Worm (Caenorhabditis elegans): ENCODE measurements around the gene F11E6.10.
A peak's percentile ranks its signal among the peaks of the same experiment; 100 is the strongest.

F11E6.10 gene

DNA sequence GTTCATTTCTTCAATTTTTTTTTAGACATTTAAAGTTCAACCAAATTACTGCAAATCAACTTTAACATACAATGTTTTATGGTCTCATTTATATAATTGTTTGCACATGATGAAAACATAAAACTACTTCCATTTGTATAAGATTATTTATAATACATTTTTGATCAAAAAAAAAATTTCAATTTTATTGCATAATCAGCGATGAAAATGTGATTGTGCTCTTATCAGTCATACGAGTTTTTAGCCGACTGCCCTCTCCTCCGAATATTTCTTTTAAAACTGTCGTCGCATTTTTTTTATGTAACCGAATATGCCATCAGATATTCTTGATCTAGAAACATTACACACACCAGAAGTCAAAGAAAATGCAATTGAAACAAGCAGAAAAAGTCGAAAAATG is 22.5 kb downstream of the F11E6.10 start, which contains the start of gene F08A7.1:
Gene F08A7.1, plus strand, starts transcription at position 191 of the 400 bp plus-strand sequence.
- peak; percentile 63 for TF ChIP-seq elt-2 (tag; optimal IDR thresholded peaks at IDR 0.05)
- peak; percentile 32 for TF ChIP-seq nhr-85 (tag)
- TF ChIP-seq egl-27 (tag; optimal IDR thresholded peaks at IDR 0.05): no peak

DNA sequence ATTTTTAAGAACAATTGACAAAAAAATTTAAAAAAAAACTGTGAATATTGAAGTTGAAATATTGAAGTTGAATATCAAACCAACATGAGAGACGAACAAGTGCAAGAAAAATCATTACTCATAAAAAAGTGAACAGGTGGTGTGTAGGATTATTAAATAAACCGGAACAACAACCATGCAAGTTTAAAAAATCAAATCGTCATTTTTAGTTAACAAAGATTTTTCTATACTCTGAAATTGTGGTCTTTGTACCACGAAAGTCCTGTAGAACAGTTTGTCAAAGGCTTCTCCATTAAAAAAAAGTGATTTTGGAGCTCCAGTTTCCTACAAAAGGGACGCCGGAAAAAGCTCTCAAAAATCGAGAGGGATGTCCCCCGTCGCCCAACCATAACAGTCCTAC is 23.0 kb downstream of the F11E6.10 start, which contains the start of gene C06A12.19:
Gene C06A12.19, minus strand, starts transcription at position 101 of the 400 bp plus-strand sequence.
- TF ChIP-seq ets-5 (GFP tag; IDR thresholded peaks at IDR 0.05) (no peak), ceh-8 (GFP tag; optimal IDR thresholded peaks at IDR 0.05) (no peak), lin-39 (tag; optimal IDR thresholded peaks at IDR 0.05) (no peak), egl-13 (tag; optimal IDR thresholded peaks at IDR 0.05) (no peak)

DNA sequence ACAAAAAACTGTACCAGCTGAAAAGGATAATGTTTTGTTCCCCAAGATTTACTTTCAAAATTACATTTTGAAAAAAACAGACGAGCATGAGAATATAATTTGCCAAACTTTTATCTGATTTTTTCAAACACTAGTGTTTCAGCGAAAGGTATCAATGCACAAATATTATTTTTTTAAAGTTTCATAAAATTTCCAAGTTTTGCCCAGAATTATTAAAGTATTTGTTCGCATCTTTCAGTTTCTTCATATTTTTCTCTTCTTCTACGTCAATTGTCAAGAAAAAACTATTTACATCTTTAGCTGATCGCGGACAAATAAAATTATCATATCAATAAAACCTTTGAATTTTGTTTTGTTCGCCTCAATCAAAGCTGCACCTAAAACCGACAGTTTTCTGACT is 25.9 kb downstream of the F11E6.10 start, which contains the start of gene C06A12.8:
Gene C06A12.8, plus strand, starts transcription at position 301 of the 400 bp plus-strand sequence.
- TF ChIP-seq fkh-4 (tag; optimal IDR thresholded peaks at IDR 0.05; ENCODE audit: borderline replicate concordance): no peak
- TF ChIP-seq vab-15 (tag; optimal IDR thresholded peaks at IDR 0.05): no peak
- TF ChIP-seq rnt-1 (tag; optimal IDR thresholded peaks at IDR 0.05): no peak
- no peak for TF ChIP-seq ets-5 (GFP tag; IDR thresholded peaks at IDR 0.05)
- no peak for TF ChIP-seq pqm-1 (tag; optimal IDR thresholded peaks at IDR 0.05)
- no peak for TF ChIP-seq lin-13 (GFP tag; optimal IDR thresholded peaks at IDR 0.05)
- no peak for TF ChIP-seq lsy-2 (tag; optimal IDR thresholded peaks at IDR 0.05)
- no peak for TF ChIP-seq elt-3 (tag; optimal IDR thresholded peaks at IDR 0.05)
- no peak for TF ChIP-seq C16A3.4 (tag; optimal IDR thresholded peaks at IDR 0.05)
- no peak for TF ChIP-seq C34B4.2 (tag; optimal IDR thresholded peaks at IDR 0.05)
- TF ChIP-seq pag-3 (tag; optimal IDR thresholded peaks at IDR 0.05; ENCODE audit: borderline replicate concordance, insufficient read depth): no peak
- TF ChIP-seq mdl-1 (tag; optimal IDR thresholded peaks at IDR 0.05): no peak

DNA sequence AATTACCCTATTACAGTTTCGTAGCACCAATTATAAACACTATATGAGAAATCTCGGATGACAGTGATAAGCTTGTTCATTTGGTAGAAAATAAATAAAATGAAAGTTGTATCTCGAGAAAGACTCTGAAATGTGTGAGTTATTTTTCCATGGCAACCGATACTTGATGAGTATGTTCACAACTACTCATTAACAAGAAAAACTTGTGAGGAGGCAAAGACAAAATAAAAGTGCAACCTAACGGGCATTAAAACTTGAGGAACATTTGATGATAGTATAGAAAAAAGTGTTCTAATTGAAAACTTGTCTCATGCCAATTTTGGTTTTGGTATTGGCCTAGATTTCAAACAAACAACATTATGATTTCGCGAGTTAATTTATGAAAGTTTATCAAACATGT is 26.4 kb downstream of the F11E6.10 start, which contains the start of gene gcy-27:
Gene gcy-27, minus strand, starts transcription at position 101 of the 400 bp plus-strand sequence.
- TF ChIP-seq skn-1 (tag; optimal IDR thresholded peaks at IDR 0.05): no peak
- TF ChIP-seq efl-3 (GFP tag; optimal IDR thresholded peaks at IDR 0.05): no peak
- no peak for TF ChIP-seq fkh-8 (tag; optimal IDR thresholded peaks at IDR 0.05)
- no peak for TF ChIP-seq nhr-19 (GFP tag; conservative IDR thresholded peaks at IDR 0.05)
- no peak for TF ChIP-seq nhr-12 (tag; optimal IDR thresholded peaks at IDR 0.05)
- no peak for TF ChIP-seq zag-1 (tag; optimal IDR thresholded peaks at IDR 0.05)
- TF ChIP-seq ceh-8 (GFP tag; optimal IDR thresholded peaks at IDR 0.05): no peak
- TF ChIP-seq egl-27 (tag; optimal IDR thresholded peaks at IDR 0.05): no peak
- no peak for TF ChIP-seq aha-1 (tag; optimal IDR thresholded peaks at IDR 0.05)
- no peak for TF ChIP-seq rnt-1 (tag; optimal IDR thresholded peaks at IDR 0.05)
- no peak for TF ChIP-seq fkh-4 (tag; optimal IDR thresholded peaks at IDR 0.05; ENCODE audit: borderline replicate concordance)
- no peak for TF ChIP-seq ceh-82 (tag; optimal IDR thresholded peaks at IDR 0.05)
- no peak for TF ChIP-seq tbx-2 (tag; optimal IDR thresholded peaks at IDR 0.05)
- no peak for TF ChIP-seq mab-9 (GFP tag; IDR thresholded peaks at IDR 0.05)
- TF ChIP-seq ceh-90 (tag; optimal IDR thresholded peaks at IDR 0.05): no peak
- no peak for TF ChIP-seq nhr-77 (tag; optimal IDR thresholded peaks at IDR 0.05)

- TF ChIP-seq dsc-1 (tag; optimal IDR thresholded peaks at IDR 0.05) (no peak), nhr-85 (tag) (peak; percentile 51)
Measured at ce11 chrIV:17435228-17435627, 27.7 kb downstream of the F11E6.10 start.

ce11 chrIV:17432223-17432826 is 30.6 kb downstream of the F11E6.10 start:
- TF ChIP-seq elt-2 (tag; optimal IDR thresholded peaks at IDR 0.05) (peak; percentile 49), nhr-237 (tag; optimal IDR thresholded peaks at IDR 0.05) (no peak), pag-3 (tag; optimal IDR thresholded peaks at IDR 0.05; ENCODE audit: borderline replicate concordance, insufficient read depth) (no peak), nhr-11 (tag; optimal IDR thresholded peaks at IDR 0.05) (no peak), ces-1 (GFP tag; optimal IDR thresholded peaks at IDR 0.05) (no peak)
